Worm (Caenorhabditis elegans) whole organism, early embryonic: ENCODE results near the gene ZK112.4.

Experiments
- B0310.2 ChIP-seq: sonication (generic microtip); optimal IDR thresholded peaks from 2 replicates; lab custom pipeline; 2016; ENCODE audit warnings: mild to moderate bottlenecking, missing genetic modification characterization, missing compliant biosample characterization
- F13C5.2 ChIP-seq: sonication (generic microtip); optimal IDR thresholded peaks from 2 replicates; lab custom pipeline; 2017; ENCODE audit warnings: mild to moderate bottlenecking, missing genetic modification characterization, inconsistent platforms, missing compliant biosample characterization
- aly-1 ChIP-seq: sonication (generic microtip); optimal IDR thresholded peaks from 2 replicates; lab custom pipeline; 2016; ENCODE audit warnings: missing genetic modification characterization, missing compliant biosample characterization
- ama-1 ChIP-seq: fragments of 150-350 bp; optimal IDR thresholded peaks from 2 replicates; lab custom pipeline; 2014
- ceh-13 ChIP-seq: fragments of 200-800 bp; sonication (Bioruptor generic); optimal IDR thresholded peaks from 2 replicates; lab custom pipeline; 2018; ENCODE audit warnings: mild to moderate bottlenecking, missing genetic modification characterization, missing compliant biosample characterization
- ceh-36 ChIP-seq: sonication (generic microtip); optimal IDR thresholded peaks from 2 replicates; lab custom pipeline; 2016; ENCODE audit warnings: missing genetic modification characterization, inconsistent platforms, missing compliant biosample characterization
- ets-7 ChIP-seq: sonication (generic microtip); optimal IDR thresholded peaks from 2 replicates; lab custom pipeline; 2016; ENCODE audit warnings: missing genotype, missing genetic modification characterization, missing compliant biosample characterization
- flt-1 ChIP-seq: fragments of 200-800 bp; sonication (Bioruptor generic); IDR thresholded peaks from 2 replicates; pipeline ENCODE4 v1.3.6; 2022; ENCODE audit warnings: missing genetic modification characterization, missing compliant biosample characterization
- hmbx-1 ChIP-seq: sonication (generic microtip); optimal IDR thresholded peaks from 2 replicates; lab custom pipeline; 2016; ENCODE audit warnings: mild to moderate bottlenecking, missing genetic modification characterization, missing compliant biosample characterization
- hmg-4 ChIP-seq: fragments of 200-800 bp; sonication (Bioruptor generic); optimal IDR thresholded peaks from 2 replicates; lab custom pipeline; 2018; ENCODE audit warnings: mild to moderate bottlenecking, missing genetic modification characterization, missing compliant biosample characterization
- hnd-1 ChIP-seq: sonication (generic microtip); optimal IDR thresholded peaks from 2 replicates; lab custom pipeline; 2016; ENCODE audit warnings: missing genetic modification characterization, missing compliant biosample characterization
- pes-1 ChIP-seq: fragments of 200-800 bp; sonication (Bioruptor generic); IDR thresholded peaks from 2 replicates; pipeline ENCODE4 v1.3.6; 2022; ENCODE audit warnings: missing genetic modification reagents, missing genetic modification characterization, missing compliant biosample characterization
- scrt-1 ChIP-seq: fragments of 200-800 bp; sonication (Bioruptor generic); IDR thresholded peaks from 2 replicates; pipeline ENCODE4 v1.3.6; 2022; ENCODE audit warnings: missing genetic modification characterization, missing compliant biosample characterization
- sea-1 ChIP-seq: fragments of 200-800 bp; sonication (Bioruptor generic); conservative IDR thresholded peaks from 2 replicates; pipeline ENCODE4 v1.3.6; 2022; ENCODE audit warnings: missing genetic modification characterization, missing compliant biosample characterization
- tbx-11 ChIP-seq: fragments of 200-800 bp; sonication (Bioruptor generic); IDR thresholded peaks from 2 replicates; pipeline ENCODE4 v1.3.6; 2022; ENCODE audit warnings: missing genetic modification characterization, missing compliant biosample characterization
- tbx-37 ChIP-seq: fragments of 200-800 bp; sonication (Bioruptor generic); conservative IDR thresholded peaks from 2 replicates; pipeline ENCODE4 v1.3.6; 2022; ENCODE audit warnings: missing genetic modification reagents, missing genetic modification characterization, missing compliant biosample characterization
- tra-4 ChIP-seq: sonication (generic microtip); optimal IDR thresholded peaks from 2 replicates; lab custom pipeline; 2017; ENCODE audit warnings: missing genetic modification characterization, missing compliant biosample characterization

ZK112.4 gene

ce11 chrIII:7737646-7738258 is 7.9 kb upstream of the ZK112.4 start:
- no peak for TF ChIP-seq tbx-11 (GFP tag; lab: Robert Waterston, UW)
- TF ChIP-seq aly-1 (tag; lab: Kevin White, UChicago), result no peak
- no peak for TF ChIP-seq tra-4 (tag; lab: Kevin White, UChicago)
- TF ChIP-seq hmbx-1 (tag; lab: Kevin White, UChicago), result no peak
- TF ChIP-seq B0310.2, result no peak
- TF ChIP-seq scrt-1 (GFP tag; lab: Robert Waterston, UW), result no peak
- no peak for TF ChIP-seq F13C5.2
- no peak for TF ChIP-seq hmg-4 (GFP tag; lab: Kevin White, UChicago)
- TF ChIP-seq tbx-37 (GFP tag; lab: Robert Waterston, UW), result no peak
- TF ChIP-seq pes-1 (GFP tag; lab: Robert Waterston, UW), result no peak

ce11 chrIII:7736806-7737205 is 7.0 kb upstream of the ZK112.4 start:
- TF ChIP-seq F13C5.2, result no peak
- peak; percentile 47 for TF ChIP-seq B0310.2
- TF ChIP-seq sea-1 (GFP tag; lab: Robert Waterston, UW), result no peak
- peak; percentile 60 for TF ChIP-seq ama-1 (lab: Kevin White, UChicago)

- TF ChIP-seq ceh-36 (tag; lab: Kevin White, UChicago) (no peak), ets-7 (no peak), B0310.2 (no peak), aly-1 (tag; lab: Kevin White, UChicago) (no peak), flt-1 (no peak), sea-1 (GFP tag; lab: Robert Waterston, UW) (no peak), F13C5.2 (no peak), tbx-37 (GFP tag; lab: Robert Waterston, UW) (no peak), tbx-11 (GFP tag; lab: Robert Waterston, UW) (no peak), ama-1 (lab: Kevin White, UChicago) (no peak), hmg-4 (GFP tag; lab: Kevin White, UChicago) (no peak), pes-1 (GFP tag; lab: Robert Waterston, UW) (no peak), scrt-1 (GFP tag; lab: Robert Waterston, UW) (no peak), hmbx-1 (tag; lab: Kevin White, UChicago) (no peak), ceh-13 (GFP tag; lab: Kevin White, UChicago) (no peak), hnd-1 (no peak), tra-4 (tag; lab: Kevin White, UChicago) (no peak)
Measured at ce11 chrIII:7736003-7736402, 6.2 kb upstream of the ZK112.4 start.

- TF ChIP-seq aly-1 (tag; lab: Kevin White, UChicago) (no peak), hmg-4 (GFP tag; lab: Kevin White, UChicago) (no peak), B0310.2 (no peak), ama-1 (lab: Kevin White, UChicago) (no peak), F13C5.2 (no peak), sea-1 (GFP tag; lab: Robert Waterston, UW) (no peak), ceh-13 (GFP tag; lab: Kevin White, UChicago) (no peak), tbx-11 (GFP tag; lab: Robert Waterston, UW) (no peak), pes-1 (GFP tag; lab: Robert Waterston, UW) (no peak), ceh-36 (tag; lab: Kevin White, UChicago) (no peak), tbx-37 (GFP tag; lab: Robert Waterston, UW) (no peak), scrt-1 (GFP tag; lab: Robert Waterston, UW) (no peak), tra-4 (tag; lab: Kevin White, UChicago) (no peak)
Measured at ce11 chrIII:7734105-7734504, 4.3 kb upstream of the ZK112.4 start.

ce11 chrIII:7733563-7733962 is 3.8 kb upstream of the ZK112.4 start:
- TF ChIP-seq sea-1 (GFP tag; lab: Robert Waterston, UW), result no peak
- TF ChIP-seq ceh-13 (GFP tag; lab: Kevin White, UChicago), result no peak
- peak; percentile 38 for TF ChIP-seq hmg-4 (GFP tag; lab: Kevin White, UChicago)
- TF ChIP-seq tra-4 (tag; lab: Kevin White, UChicago), result peak; percentile 10
- no peak for TF ChIP-seq scrt-1 (GFP tag; lab: Robert Waterston, UW)

ce11 chrIII:7731085-7731484 is 1.3 kb upstream of the ZK112.4 start:
- no peak for TF ChIP-seq hmbx-1 (tag; lab: Kevin White, UChicago)
- no peak for TF ChIP-seq B0310.2
- no peak for TF ChIP-seq scrt-1 (GFP tag; lab: Robert Waterston, UW)
- no peak for TF ChIP-seq F13C5.2
- no peak for TF ChIP-seq tbx-11 (GFP tag; lab: Robert Waterston, UW)
- TF ChIP-seq flt-1, result no peak
- TF ChIP-seq tra-4 (tag; lab: Kevin White, UChicago), result no peak
- no peak for TF ChIP-seq aly-1 (tag; lab: Kevin White, UChicago)
- TF ChIP-seq pes-1 (GFP tag; lab: Robert Waterston, UW), result no peak

ce11 chrIII:7730331-7730730 is 520 bp upstream of the ZK112.4 start:
- TF ChIP-seq ama-1 (lab: Kevin White, UChicago) (no peak), sea-1 (GFP tag; lab: Robert Waterston, UW) (no peak), hmg-4 (GFP tag; lab: Kevin White, UChicago) (peak; percentile 1), ets-7 (no peak), ceh-13 (GFP tag; lab: Kevin White, UChicago) (no peak), hnd-1 (no peak), F13C5.2 (no peak), tra-4 (tag; lab: Kevin White, UChicago) (no peak)

ce11 chrIII:7729062-7729461 is 749 bp downstream of the ZK112.4 start:
- no peak for TF ChIP-seq ceh-13 (GFP tag; lab: Kevin White, UChicago)
- no peak for TF ChIP-seq hnd-1
- no peak for TF ChIP-seq tbx-11 (GFP tag; lab: Robert Waterston, UW)
- TF ChIP-seq pes-1 (GFP tag; lab: Robert Waterston, UW), result no peak
- no peak for TF ChIP-seq hmbx-1 (tag; lab: Kevin White, UChicago)
- TF ChIP-seq sea-1 (GFP tag; lab: Robert Waterston, UW), result no peak
- TF ChIP-seq flt-1, result no peak
- no peak for TF ChIP-seq B0310.2
- TF ChIP-seq tbx-37 (GFP tag; lab: Robert Waterston, UW), result no peak
- TF ChIP-seq hmg-4 (GFP tag; lab: Kevin White, UChicago), result no peak
- TF ChIP-seq aly-1 (tag; lab: Kevin White, UChicago), result no peak
- TF ChIP-seq ama-1 (lab: Kevin White, UChicago), result no peak
- no peak for TF ChIP-seq F13C5.2
- no peak for TF ChIP-seq ets-7
- TF ChIP-seq tra-4 (tag; lab: Kevin White, UChicago), result no peak
- TF ChIP-seq ceh-36 (tag; lab: Kevin White, UChicago), result no peak
- no peak for TF ChIP-seq scrt-1 (GFP tag; lab: Robert Waterston, UW)
